Worm (Caenorhabditis elegans) whole organism, young adult: ENCODE results near the gene col-175.

Experiments used
- B0035.1 ChIP-seq: sonication (generic microtip); optimal IDR thresholded peaks from 2 replicates; lab custom pipeline; 2016; ENCODE audit warnings: missing genetic modification characterization, mild to moderate bottlenecking, missing compliant biosample characterization, missing genotype, missing genetic modification reagents
- B0336.3 ChIP-seq: fragments of 200-800 bp; sonication (Bioruptor generic); IDR thresholded peaks from 2 replicates; pipeline ENCODE4 v1.3.6; 2022; ENCODE audit warnings: missing genetic modification characterization, missing compliant biosample characterization
- F22D6.2 ChIP-seq: sonication (generic microtip); optimal IDR thresholded peaks from 2 replicates; lab custom pipeline; 2016; ENCODE audit warnings: mild to moderate bottlenecking, missing genetic modification characterization, missing compliant biosample characterization
- F52B5.7 ChIP-seq: sonication (generic microtip); optimal IDR thresholded peaks from 2 replicates; lab custom pipeline; 2016; ENCODE audit warnings: mild to moderate bottlenecking, missing genetic modification characterization, missing compliant biosample characterization
- F55B11.4 ChIP-seq: sonication (generic microtip); optimal IDR thresholded peaks from 2 replicates; lab custom pipeline; 2016; ENCODE audit warnings: missing compliant biosample characterization, missing genetic modification characterization, borderline replicate concordance; ENCODE audit not compliant: insufficient read depth
- F57A8.1 ChIP-seq: fragments of 200-800 bp; sonication (Bioruptor generic); optimal IDR thresholded peaks from 2 replicates; lab custom pipeline; 2018; ENCODE audit warnings: mild to moderate bottlenecking, missing genetic modification characterization, moderate library complexity, missing compliant biosample characterization
- K11D2.4 ChIP-seq: fragments of 200-800 bp; sonication (Bioruptor generic); IDR thresholded peaks from 2 replicates; pipeline ENCODE4 v1.3.6; 2022; ENCODE audit warnings: missing genetic modification reagents, missing genetic modification characterization, missing compliant biosample characterization
- K12H6.12 ChIP-seq: fragments of 200-800 bp; sonication (Bioruptor generic); optimal IDR thresholded peaks from 2 replicates; lab custom pipeline; 2018; ENCODE audit warnings: mild to moderate bottlenecking, missing genetic modification characterization, missing compliant biosample characterization
- Y67H2A.10 ChIP-seq: fragments of 200-800 bp; sonication (Bioruptor generic); conservative IDR thresholded peaks from 2 replicates; pipeline ENCODE4 v1.3.6; 2022; ENCODE audit warnings: missing genetic modification reagents, missing genetic modification characterization, missing compliant biosample characterization
- aptf-2 ChIP-seq: fragments of 200-800 bp; sonication (Bioruptor generic); conservative IDR thresholded peaks from 2 replicates; pipeline ENCODE4 v1.3.6; 2022; ENCODE audit warnings: missing genetic modification reagents, missing genetic modification characterization, missing compliant biosample characterization
- attf-3 ChIP-seq: fragments of 200-800 bp; sonication (Bioruptor generic); conservative IDR thresholded peaks from 2 replicates; pipeline ENCODE4 v1.3.6; 2022; ENCODE audit warnings: missing genetic modification reagents, missing genetic modification characterization, missing compliant biosample characterization
- cebp-2 ChIP-seq: fragments of 200-800 bp; sonication (Bioruptor generic); IDR thresholded peaks from 2 replicates; pipeline ENCODE4 v1.3.6; 2022; ENCODE audit warnings: missing genetic modification characterization, missing compliant biosample characterization
- ceh-58 ChIP-seq: fragments of 200-800 bp; sonication (Bioruptor generic); IDR thresholded peaks from 2 replicates; pipeline ENCODE4 v1.3.6; 2022; ENCODE audit warnings: missing genetic modification characterization, missing compliant biosample characterization
- ceh-79 ChIP-seq: sonication (generic microtip); optimal IDR thresholded peaks from 2 replicates; lab custom pipeline; 2017; ENCODE audit warnings: mild to moderate bottlenecking, missing genetic modification characterization, missing compliant biosample characterization
- dpff-1 ChIP-seq: sonication (generic microtip); optimal IDR thresholded peaks from 2 replicates; lab custom pipeline; 2017; ENCODE audit warnings: mild to moderate bottlenecking, missing genetic modification characterization, missing compliant biosample characterization
- egl-18 ChIP-seq: fragments of 200-800 bp; sonication (Bioruptor generic); IDR thresholded peaks from 2 replicates; pipeline ENCODE4 v1.3.6; 2022; ENCODE audit warnings: missing genetic modification reagents, missing genetic modification characterization, missing compliant biosample characterization
- ekl-4 ChIP-seq: fragments of 200-800 bp; sonication (Bioruptor generic); IDR thresholded peaks from 2 replicates; pipeline ENCODE4 v1.3.6; 2022; ENCODE audit warnings: missing genetic modification reagents, missing genetic modification characterization, missing compliant biosample characterization
- hmg-20 ChIP-seq: fragments of 200-800 bp; sonication (Bioruptor generic); IDR thresholded peaks from 2 replicates; pipeline ENCODE4 v1.3.6; 2022; ENCODE audit warnings: missing genetic modification reagents, missing genetic modification characterization, missing compliant biosample characterization
- hrde-1 ChIP-seq: sonication (generic microtip); optimal IDR thresholded peaks from 2 replicates; lab custom pipeline; 2016; ENCODE audit warnings: missing genetic modification characterization, mild to moderate bottlenecking, missing compliant biosample characterization, moderate library complexity, missing genotype, missing genetic modification reagents, borderline replicate concordance
- lag-1 ChIP-seq: fragments of 200-800 bp; sonication (Bioruptor generic); IDR thresholded peaks from 2 replicates; pipeline ENCODE4 v1.3.6; 2022; ENCODE audit warnings: missing genetic modification reagents, missing genetic modification characterization, missing compliant biosample characterization
- let-607 ChIP-seq, 2 experiments: fragments of 200-800 bp in 1 of 2; sonication (Bioruptor generic) in 1 of 2; sonication (generic microtip) in 1 of 2; optimal IDR thresholded peaks; 2 replicates each; lab custom pipeline; 2016 to 2018; ENCODE audit warnings: mild to moderate bottlenecking in 2 of 2, missing compliant biosample characterization in 2 of 2, missing genetic modification characterization in 2 of 2, moderate library complexity in 2 of 2, missing genotype in 1 of 2
- lin-35 ChIP-seq, 3 experiments: fragments of 150-350 bp in 2 of 3; sonication (generic microtip) in 1 of 3; optimal IDR thresholded peaks; 2 replicates each; lab custom pipeline; 2014 to 2018; ENCODE audit warnings: missing biosample characterization in 3 of 3, missing genetic modification characterization in 3 of 3, missing genetic modification reagents in 3 of 3
- lsl-1 ChIP-seq: fragments of 200-800 bp; sonication (Bioruptor generic); optimal IDR thresholded peaks from 2 replicates; lab custom pipeline; 2018; ENCODE audit warnings: mild to moderate bottlenecking, missing genetic modification characterization, moderate library complexity, missing compliant biosample characterization
- madf-10 ChIP-seq: sonication (generic microtip); optimal IDR thresholded peaks from 2 replicates; lab custom pipeline; 2016; ENCODE audit warnings: mild to moderate bottlenecking, missing genetic modification characterization, missing compliant biosample characterization
- madf-6 ChIP-seq: fragments of 200-800 bp; sonication (Bioruptor generic); IDR thresholded peaks from 2 replicates; pipeline ENCODE4 v1.3.6; 2022; ENCODE audit warnings: missing genetic modification reagents, missing genetic modification characterization, missing compliant biosample characterization
- madf-8 ChIP-seq: fragments of 200-800 bp; sonication (Bioruptor generic); conservative IDR thresholded peaks from 2 replicates; pipeline ENCODE4 v1.3.6; 2022; ENCODE audit warnings: missing genetic modification reagents, missing genetic modification characterization, missing compliant biosample characterization
- mxl-1 ChIP-seq: sonication (generic microtip); optimal IDR thresholded peaks from 2 replicates; lab custom pipeline; 2016; ENCODE audit warnings: missing genetic modification characterization, missing compliant biosample characterization
- nfya-1 ChIP-seq: sonication (generic microtip); optimal IDR thresholded peaks from 2 replicates; lab custom pipeline; 2017; ENCODE audit warnings: antibody characterized with exemption, missing compliant biosample characterization, missing genetic modification characterization, borderline replicate concordance; ENCODE audit not compliant: insufficient read depth
- nfyb-1 ChIP-seq: fragments of 200-800 bp; sonication (Bioruptor generic); IDR thresholded peaks from 2 replicates; pipeline ENCODE4 v1.3.6; 2022; ENCODE audit warnings: missing genetic modification reagents, missing genetic modification characterization, missing compliant biosample characterization
- nhr-80 ChIP-seq: sonication (generic microtip); optimal IDR thresholded peaks from 2 replicates; lab custom pipeline; 2016; ENCODE audit warnings: missing genetic modification characterization, missing compliant biosample characterization
- pha-4 ChIP-seq: fragments of 150-350 bp; sonication (generic microtip); optimal IDR thresholded peaks from 2 replicates; lab custom pipeline; 2014; ENCODE audit warnings: missing biosample characterization, missing genetic modification reagents, missing genetic modification characterization
- snpc-1.3 ChIP-seq: sonication (generic microtip); optimal IDR thresholded peaks from 2 replicates; lab custom pipeline; 2017; ENCODE audit warnings: missing genetic modification characterization, mild to moderate bottlenecking, missing compliant biosample characterization, antibody characterized with exemption, moderate library complexity, missing genotype, missing genetic modification reagents; ENCODE audit not compliant: insufficient read depth
- somi-1 ChIP-seq: fragments of 200-800 bp; sonication (Bioruptor generic); optimal IDR thresholded peaks from 2 replicates; lab custom pipeline; 2018; ENCODE audit warnings: mild to moderate bottlenecking, missing genetic modification characterization, missing compliant biosample characterization
- sptf-2 ChIP-seq: fragments of 200-800 bp; sonication (Bioruptor generic); optimal IDR thresholded peaks from 2 replicates; lab custom pipeline; 2018; ENCODE audit warnings: mild to moderate bottlenecking, missing genetic modification characterization, missing compliant biosample characterization
- unc-62 ChIP-seq: fragments of 150-350 bp; optimal IDR thresholded peaks from 2 replicates; lab custom pipeline; 2014; ENCODE audit warnings: missing biosample characterization, missing genetic modification reagents, missing genetic modification characterization
- ztf-25 ChIP-seq: fragments of 200-800 bp; sonication (Bioruptor generic); IDR thresholded peaks from 2 replicates; pipeline ENCODE4 v1.3.6; 2022; ENCODE audit warnings: missing genetic modification reagents, missing genetic modification characterization, missing compliant biosample characterization

The col-175 gene

DNA sequence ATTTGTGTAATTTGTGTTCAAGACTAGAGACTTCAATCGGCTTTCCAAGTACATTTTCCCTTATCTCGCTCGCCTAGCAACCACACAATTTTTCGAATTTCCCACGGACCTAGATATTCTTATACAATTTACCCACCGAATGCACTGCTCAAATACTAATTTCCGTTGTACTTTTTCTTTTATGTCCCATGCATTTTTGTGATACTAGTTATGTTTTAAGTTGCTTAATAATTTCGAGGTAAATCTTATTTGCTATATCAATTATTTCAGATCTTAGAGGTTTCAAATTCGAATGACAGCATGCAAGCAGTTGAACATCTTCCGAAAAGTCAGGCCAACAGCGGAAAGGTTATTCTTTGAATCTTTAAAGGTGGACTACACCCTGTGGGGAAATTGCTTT is 25.1 kb upstream of the col-175 start, which contains the start of gene F18G5.1:
TSS of gene F18G5.1 (plus strand) at position 301 of the 400 bp plus-strand sequence.
- no peak for TF ChIP-seq ztf-25 (GFP tag; lab: Robert Waterston, UW)
- no peak for TF ChIP-seq K11D2.4
- no peak for TF ChIP-seq F57A8.1
- no peak for TF ChIP-seq K12H6.12
- TF ChIP-seq aptf-2 (GFP tag; lab: Robert Waterston, UW): no peak
- TF ChIP-seq madf-10 (tag; lab: Kevin White, UChicago): no peak
- no peak for TF ChIP-seq hmg-20
- no peak for TF ChIP-seq ekl-4 (GFP tag; lab: Robert Waterston, UW)
- TF ChIP-seq F55B11.4 (tag; lab: Kevin White, UChicago): no peak
- TF ChIP-seq dpff-1 (tag; lab: Kevin White, UChicago): no peak
- TF ChIP-seq madf-8 (GFP tag; lab: Robert Waterston, UW): no peak
- TF ChIP-seq madf-6 (GFP tag; lab: Robert Waterston, UW): no peak
- no peak for TF ChIP-seq cebp-2 (GFP tag; lab: Robert Waterston, UW)
- no peak for TF ChIP-seq pha-4 (tag; lab: Kevin White, UChicago)
- TF ChIP-seq ceh-58 (GFP tag; lab: Robert Waterston, UW): no peak

DNA sequence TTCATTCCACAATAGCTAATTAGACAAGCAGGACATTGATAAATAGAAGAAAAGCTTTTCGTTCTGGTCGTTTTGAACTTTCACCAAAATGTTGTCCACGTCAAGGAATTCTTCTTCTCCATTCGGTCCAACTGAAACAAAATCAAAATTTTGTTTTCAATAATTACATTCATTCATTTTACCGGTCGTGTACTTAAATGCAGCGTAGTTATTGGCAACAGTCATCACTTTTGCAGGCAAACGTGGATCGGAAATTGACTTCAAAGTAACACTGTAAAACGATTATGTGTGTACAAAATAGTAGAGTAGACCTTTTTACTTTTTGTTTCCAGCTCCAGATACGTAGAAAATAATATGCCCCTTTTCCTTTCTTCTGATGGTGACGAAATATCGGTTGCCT is 21.6 kb upstream of the col-175 start:
- TF ChIP-seq hrde-1 (tag; lab: Kevin White, UChicago) (no peak), Y67H2A.10 (GFP tag; lab: Robert Waterston, UW) (no peak), attf-3 (GFP tag; lab: Robert Waterston, UW) (no peak), ceh-79 (no peak), let-607 (tag; optimal IDR thresholded peaks at IDR 0.05; lab: Kevin White, UChicago) (no peak)

DNA sequence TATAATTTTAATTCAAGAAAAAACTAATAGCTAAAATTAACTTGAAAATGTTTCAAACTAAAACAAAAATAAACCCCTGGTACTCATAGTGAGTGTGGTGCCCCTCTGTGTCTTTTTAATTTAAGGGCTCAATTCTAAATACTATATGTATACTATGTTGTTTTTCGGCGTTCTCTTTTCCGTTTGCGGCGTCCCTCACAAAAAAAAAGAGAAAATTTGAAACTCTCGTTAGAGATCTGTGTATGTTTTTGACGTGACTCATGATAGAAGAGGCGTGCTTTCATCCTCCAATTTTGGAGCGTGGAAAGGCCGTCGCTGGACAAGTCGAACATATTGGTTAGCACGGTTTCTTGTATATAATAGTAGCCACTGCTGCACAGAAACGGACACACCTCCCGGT is 17.1 kb upstream of the col-175 start, which contains the start of gene pes-8:
TSS of gene pes-8 (plus strand) at position 301 of the 400 bp plus-strand sequence.
- no peak for TF ChIP-seq snpc-1.3 (tag; lab: Kevin White, UChicago)
- TF ChIP-seq lag-1 (GFP tag; lab: Robert Waterston, UW): no peak
- no peak for TF ChIP-seq unc-62 (GFP tag; lab: Kevin White, UChicago)

DNA sequence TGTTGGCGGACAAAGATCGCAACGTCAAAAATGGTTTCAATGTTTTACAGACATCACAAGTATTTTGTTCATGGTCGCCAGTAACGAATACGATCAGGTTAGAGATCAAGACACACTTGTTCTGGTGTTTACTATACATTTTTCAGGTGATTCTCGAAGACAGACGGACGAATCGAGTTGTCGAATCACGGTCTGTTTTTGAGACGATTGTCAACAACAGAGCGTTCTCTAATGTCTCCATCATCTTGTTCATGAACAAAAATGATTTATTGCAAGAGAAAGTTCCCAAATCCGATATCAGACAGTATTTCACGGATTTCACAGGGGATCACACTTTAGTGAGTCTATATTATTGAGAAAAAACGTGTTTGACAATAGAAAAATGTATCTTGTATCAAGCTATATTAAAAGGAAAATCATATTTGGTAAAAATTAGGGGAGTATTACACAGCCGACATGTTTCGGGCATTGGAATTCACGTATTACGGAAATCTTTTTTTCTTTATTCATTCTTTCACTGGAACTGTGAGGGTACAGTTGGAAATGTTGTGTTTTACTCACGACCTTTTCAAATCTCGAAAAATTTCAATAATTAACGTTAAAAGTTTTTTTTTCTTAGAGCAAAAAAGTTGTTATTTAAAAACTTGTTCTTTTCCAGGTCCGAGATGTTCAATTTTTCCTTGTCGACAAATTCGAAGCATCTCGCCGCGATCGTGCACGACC is 13.8 kb upstream of the col-175 start:
- TF ChIP-seq somi-1 (peak; percentile 16), nfyb-1 (GFP tag; lab: Robert Waterston, UW) (no peak)

DNA sequence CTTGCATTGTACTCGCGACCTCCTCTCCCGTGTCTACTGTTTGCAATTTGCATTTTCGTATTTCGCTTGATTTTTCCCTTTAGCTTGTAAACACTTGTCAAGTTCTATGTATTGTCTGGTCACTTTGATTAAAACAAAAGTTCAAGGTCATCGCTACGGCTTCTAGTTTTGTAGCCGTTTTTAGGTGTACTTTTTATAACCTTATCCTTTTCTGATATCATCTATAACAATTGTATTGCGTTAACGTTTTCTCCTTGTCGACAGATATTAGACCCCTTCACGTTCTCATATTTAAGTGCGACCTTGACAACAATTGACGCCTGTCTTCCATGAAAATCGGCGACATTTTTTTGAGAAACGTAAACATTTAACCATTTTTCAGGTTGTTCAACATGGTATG is 12.2 kb upstream of the col-175 start:
- TF ChIP-seq lsl-1 (GFP tag; lab: Kevin White, UChicago) (no peak), mxl-1 (tag; lab: Kevin White, UChicago) (no peak), lin-35 (GFP tag; optimal IDR thresholded peaks at IDR 0.05; lab: Kevin White, UChicago) (no peak), F22D6.2 (no peak), egl-18 (GFP tag; lab: Robert Waterston, UW) (no peak), nhr-80 (tag; lab: Kevin White, UChicago) (no peak), B0336.3 (GFP tag; lab: Robert Waterston, UW) (no peak), nfya-1 (tag; lab: Kevin White, UChicago) (no peak), sptf-2 (GFP tag; lab: Kevin White, UChicago) (no peak), B0035.1 (tag; lab: Kevin White, UChicago) (no peak), F55B11.4 (tag; lab: Kevin White, UChicago) (no peak), F52B5.7 (no peak)
- TF ChIP-seq, all 124 proteins: peak for 0
